Worm (Caenorhabditis elegans): Measurements from ENCODE around the gene odd-1.

DNA sequence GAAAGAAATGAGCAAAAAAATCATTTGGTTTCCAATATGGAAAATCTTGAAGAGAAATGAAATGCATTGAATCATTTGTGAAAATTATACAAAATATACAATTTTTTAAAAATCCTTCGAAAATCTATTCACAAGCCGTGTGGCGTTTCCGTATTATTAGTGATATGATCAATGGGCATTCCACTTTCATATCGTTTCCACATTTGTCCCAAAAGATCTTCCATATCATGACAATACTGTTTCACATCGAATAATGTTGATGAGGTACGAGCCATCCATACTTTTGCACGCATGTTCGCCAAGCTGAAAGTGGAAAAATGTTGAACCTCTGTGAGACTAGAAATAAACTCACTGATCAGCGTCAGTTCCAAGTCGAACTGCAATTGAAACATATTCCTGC lies 38.2 kb downstream of the odd-1 start:
- no peak for TF ChIP-seq klf-2 (GFP tag; conservative IDR thresholded peaks at IDR 0.05)
- TF ChIP-seq cog-1 (tag; optimal IDR thresholded peaks at IDR 0.05): no peak
- no peak for TF ChIP-seq ref-1 (GFP tag; conservative IDR thresholded peaks at IDR 0.05)
- no peak for TF ChIP-seq ztf-29 (GFP tag; IDR thresholded peaks at IDR 0.05)
- TF ChIP-seq ztf-23 (GFP tag; IDR thresholded peaks at IDR 0.05): no peak
- no peak for TF ChIP-seq T22C8.4 (GFP tag; IDR thresholded peaks at IDR 0.05)
- no peak for TF ChIP-seq flt-1 (GFP tag; IDR thresholded peaks at IDR 0.05)
- no peak for TF ChIP-seq med-1 (GFP tag; optimal IDR thresholded peaks at IDR 0.05; ENCODE audit: insufficient read depth)
- TF ChIP-seq tab-1 (GFP tag; IDR thresholded peaks at IDR 0.05): no peak
